Fruit fly (Drosophila melanogaster) ovary, adult (tissue): Measurements from ENCODE around the gene CG46516.
"Not testable (repeated sequence)": the region's sequence is repeated elsewhere in the genome, so short reads cannot be mapped to it uniquely, and the experiment has no call there.

ENCODE experiments used
- CG17801 ChIP-seq: fragments of 200-800 bp; optimal IDR thresholded peaks from 2 replicates; lab custom pipeline; 2019; ENCODE audit warnings: missing biosample characterization, mild to moderate bottlenecking, missing genetic modification characterization, moderate library complexity; ENCODE audit not compliant: partially characterized antibody

CG46516 gene

dm6 chrX:22212028-22212427 is at the start of gene CG46516:
Gene CG46516 (plus strand): TSS chrX:22212328.
- TF ChIP-seq CG17801 (GFP tag; lab: Kevin White, UChicago): not testable (repeated sequence)

- not testable (repeated sequence) for TF ChIP-seq CG17801 (GFP tag; lab: Kevin White, UChicago)
Observed at dm6 chrX:22162623-22163022, 49.5 kb upstream of the CG46516 start, which contains the start of gene CG46507. Gene CG46507 (plus strand): TSS chrX:22162923.

- not testable (repeated sequence) for TF ChIP-seq CG17801 (GFP tag; lab: Kevin White, UChicago)
Observed at dm6 chrX:22167355-22167754, 44.8 kb upstream of the CG46516 start, which contains the start of gene CG46508. Gene CG46508 (plus strand): TSS chrX:22167655.

dm6 chrX:22172341-22172740 is 39.8 kb upstream of the CG46516 start, which contains the start of gene CG46509:
Gene CG46509 (plus strand): TSS chrX:22172641.
- not testable (repeated sequence) for TF ChIP-seq CG17801 (GFP tag; lab: Kevin White, UChicago)

- not testable (repeated sequence) for TF ChIP-seq CG17801 (GFP tag; lab: Kevin White, UChicago)
Observed at dm6 chrX:22177205-22177604, 34.9 kb upstream of the CG46516 start, which contains the start of gene CG46510. Gene CG46510 (plus strand): TSS chrX:22177505.

- not testable (repeated sequence) for TF ChIP-seq CG17801 (GFP tag; lab: Kevin White, UChicago)
Observed at dm6 chrX:22182193-22182592, 29.9 kb upstream of the CG46516 start, which contains the start of gene CG46511. Gene CG46511 (plus strand): TSS chrX:22182493.

dm6 chrX:22187070-22187469 is 25.1 kb upstream of the CG46516 start, which contains the start of gene CG46512:
Gene CG46512 (plus strand): TSS chrX:22187370.
- TF ChIP-seq CG17801 (GFP tag; lab: Kevin White, UChicago): not testable (repeated sequence)

dm6 chrX:22191973-22192372 is 20.2 kb upstream of the CG46516 start, which contains the start of gene CG46513:
Gene CG46513 (plus strand): TSS chrX:22192273.
- TF ChIP-seq CG17801 (GFP tag; lab: Kevin White, UChicago): not testable (repeated sequence)

dm6 chrX:22196874-22197273 is 15.3 kb upstream of the CG46516 start, which contains the start of gene CG46514:
Gene CG46514 (plus strand): TSS chrX:22197174.
- TF ChIP-seq CG17801 (GFP tag; lab: Kevin White, UChicago): not testable (repeated sequence)

dm6 chrX:22201883-22202282 is 10.2 kb upstream of the CG46516 start, which contains the start of gene CG46515:
Gene CG46515 (plus strand): TSS chrX:22202183.
- not testable (repeated sequence) for TF ChIP-seq CG17801 (GFP tag; lab: Kevin White, UChicago)

dm6 chrX:22217079-22217478 is 5.0 kb downstream of the CG46516 start, which contains the start of gene CG46517:
Gene CG46517 (plus strand): TSS chrX:22217379.
- TF ChIP-seq CG17801 (GFP tag; lab: Kevin White, UChicago): not testable (repeated sequence)

dm6 chrX:22226273-22226672 is 14.1 kb downstream of the CG46516 start, which contains the start of gene CG46518:
Gene CG46518 (plus strand): TSS chrX:22226573.
- not testable (repeated sequence) for TF ChIP-seq CG17801 (GFP tag; lab: Kevin White, UChicago)

dm6 chrX:22231270-22231669 is 19.1 kb downstream of the CG46516 start, which contains the start of gene CG46519:
Gene CG46519 (plus strand): TSS chrX:22231570.
- not testable (repeated sequence) for TF ChIP-seq CG17801 (GFP tag; lab: Kevin White, UChicago)

- TF ChIP-seq CG17801 (GFP tag; lab: Kevin White, UChicago): not testable (repeated sequence)
Observed at dm6 chrX:22236265-22236664, 24.1 kb downstream of the CG46516 start, which contains the start of gene CG46520. Gene CG46520 (plus strand): TSS chrX:22236565.

dm6 chrX:22241272-22241671 is 29.1 kb downstream of the CG46516 start, which contains the start of gene CG46521:
Gene CG46521 (plus strand): TSS chrX:22241572.
- TF ChIP-seq CG17801 (GFP tag; lab: Kevin White, UChicago): not testable (repeated sequence)

dm6 chrX:22246300-22246699 is 34.2 kb downstream of the CG46516 start, which contains the start of gene CG46522:
Gene CG46522 (plus strand): TSS chrX:22246600.
- not testable (repeated sequence) for TF ChIP-seq CG17801 (GFP tag; lab: Kevin White, UChicago)
